Fruit fly (Drosophila melanogaster) whole organism, embryonic: ENCODE data around the gene CG31278.

Experiments used
- Abd-B ChIP-seq: fragments of 200-800 bp; sonication (Bioruptor generic); optimal IDR thresholded peaks from 2 replicates; lab custom pipeline; 2018; ENCODE audit warnings: missing biosample characterization, mild to moderate bottlenecking, missing genetic modification characterization, moderate library complexity
- Antp ChIP-seq: fragments of 200-800 bp; sonication (Bioruptor generic); optimal IDR thresholded peaks from 3 replicates; lab custom pipeline; 2016; ENCODE audit warnings: missing biosample characterization, missing genetic modification characterization
- Bgb ChIP-seq: fragments of 200-800 bp; sonication (Bioruptor generic); IDR thresholded peaks from 2 replicates; pipeline ENCODE4 v1.3.6; 2022; ENCODE audit warnings: missing biosample characterization, missing genetic modification characterization; ENCODE audit not compliant: partially characterized antibody
- BtbVII ChIP-seq: fragments of 200-800 bp; sonication (Bioruptor generic); optimal IDR thresholded peaks from 3 replicates; lab custom pipeline; 2017; ENCODE audit warnings: missing biosample characterization, mild to moderate bottlenecking, missing genetic modification characterization
- CG10565 ChIP-seq: fragments of 200-800 bp; sonication (Bioruptor generic); optimal IDR thresholded peaks from 3 replicates; lab custom pipeline; 2016; ENCODE audit warnings: missing biosample characterization, mild to moderate bottlenecking, missing genetic modification characterization
- CG11093 ChIP-seq: fragments of 200-800 bp; sonication (Bioruptor generic); IDR thresholded peaks from 3 replicates; pipeline ENCODE4 v1.3.6; 2022; ENCODE audit warnings: missing biosample characterization, missing genetic modification characterization
- CG11504 ChIP-seq: fragments of 200-800 bp; sonication (Bioruptor generic); optimal IDR thresholded peaks from 3 replicates; lab custom pipeline; 2019; ENCODE audit warnings: missing biosample characterization, mild to moderate bottlenecking, missing genetic modification characterization, moderate library complexity
- CG11560 ChIP-seq: fragments of 200-800 bp; sonication (Bioruptor generic); IDR thresholded peaks from 3 replicates; pipeline ENCODE4 v1.3.6; 2022; ENCODE audit warnings: missing biosample characterization, missing genetic modification characterization
- CG11695 ChIP-seq: fragments of 200-800 bp; sonication (Bioruptor generic); IDR thresholded peaks from 3 replicates; pipeline ENCODE4 v1.3.6; 2022; ENCODE audit warnings: missing biosample characterization, missing genetic modification characterization
- CG11723 ChIP-seq: fragments of 200-800 bp; sonication (Bioruptor generic); optimal IDR thresholded peaks from 2 replicates; lab custom pipeline; 2017; ENCODE audit warnings: missing biosample characterization, mild to moderate bottlenecking, missing genetic modification characterization
- CG12104 ChIP-seq: fragments of 200-800 bp; sonication (Bioruptor generic); optimal IDR thresholded peaks from 3 replicates; lab custom pipeline; 2016; ENCODE audit warnings: missing biosample characterization, missing genetic modification characterization
- CG12155 ChIP-seq: fragments of 200-800 bp; sonication (Bioruptor generic); optimal IDR thresholded peaks from 3 replicates; lab custom pipeline; 2016; ENCODE audit warnings: missing biosample characterization, missing genetic modification characterization
- CG14965 ChIP-seq: fragments of 200-800 bp; sonication (Bioruptor generic); optimal IDR thresholded peaks from 2 replicates; lab custom pipeline; 2016; ENCODE audit warnings: missing biosample characterization, missing genetic modification characterization, borderline replicate concordance
- CG15479 ChIP-seq: fragments of 200-800 bp; sonication (Bioruptor generic); optimal IDR thresholded peaks from 3 replicates; lab custom pipeline; 2019; ENCODE audit warnings: missing biosample characterization, mild to moderate bottlenecking, missing genetic modification characterization, moderate library complexity
- CG17802 ChIP-seq: fragments of 200-800 bp; sonication (Bioruptor generic); optimal IDR thresholded peaks from 2 replicates; lab custom pipeline; 2018; ENCODE audit warnings: missing biosample characterization, mild to moderate bottlenecking, missing genetic modification characterization, moderate library complexity
- CG2120 ChIP-seq: fragments of 200-800 bp; sonication (Bioruptor generic); optimal IDR thresholded peaks from 3 replicates; lab custom pipeline; 2016; ENCODE audit warnings: missing biosample characterization, missing genetic modification characterization
- CG3281 ChIP-seq: fragments of 200-800 bp; sonication (Bioruptor generic); optimal IDR thresholded peaks from 3 replicates; lab custom pipeline; 2017; ENCODE audit warnings: missing biosample characterization, mild to moderate bottlenecking, missing genetic modification characterization
- CG34224 ChIP-seq: fragments of 200-800 bp; sonication (Bioruptor generic); IDR thresholded peaks from 3 replicates; pipeline ENCODE4 v1.3.6; 2022; ENCODE audit warnings: missing biosample characterization, missing genetic modification characterization; ENCODE audit not compliant: partially characterized antibody
- CG4424 ChIP-seq: fragments of 200-800 bp; sonication (Bioruptor generic); optimal IDR thresholded peaks from 3 replicates; lab custom pipeline; 2016; ENCODE audit warnings: missing biosample characterization, missing genetic modification characterization
- CG6791 ChIP-seq: fragments of 200-800 bp; sonication (Bioruptor generic); IDR thresholded peaks from 3 replicates; pipeline ENCODE4 v1.3.6; 2022; ENCODE audit warnings: missing biosample characterization, missing genetic modification characterization; ENCODE audit not compliant: partially characterized antibody
- CG7745 ChIP-seq: fragments of 200-800 bp; sonication (Bioruptor generic); optimal IDR thresholded peaks from 2 replicates; lab custom pipeline; 2018; ENCODE audit warnings: missing biosample characterization, mild to moderate bottlenecking, missing genetic modification characterization, moderate library complexity
- CG8359 ChIP-seq: fragments of 200-800 bp; sonication (Bioruptor generic); optimal IDR thresholded peaks from 2 replicates; lab custom pipeline; 2017; ENCODE audit warnings: missing biosample characterization, mild to moderate bottlenecking, missing genetic modification characterization, borderline replicate concordance
- CG8478 ChIP-seq: fragments of >200 bp; optimal IDR thresholded peaks from 2 replicates; lab custom pipeline; 2018
- CG9876 ChIP-seq: fragments of 200-800 bp; sonication (Bioruptor generic); optimal IDR thresholded peaks from 2 replicates; lab custom pipeline; 2016; ENCODE audit warnings: missing biosample characterization, missing genetic modification characterization
- Dip3 ChIP-seq: fragments of 200-800 bp; sonication (Bioruptor generic); optimal IDR thresholded peaks from 3 replicates; lab custom pipeline; 2016; ENCODE audit warnings: missing biosample characterization, missing genetic modification characterization
- Ets65A ChIP-seq: fragments of 200-800 bp; sonication (Bioruptor generic); peaks from one replicate; lab custom pipeline; 2016; ENCODE audit warnings: missing biosample characterization, missing genetic modification characterization
- NK7.1 ChIP-seq: fragments of 200-800 bp; sonication (Bioruptor generic); optimal IDR thresholded peaks from 3 replicates; lab custom pipeline; 2016; ENCODE audit warnings: missing biosample characterization, missing genetic modification characterization
- Sry-β ChIP-seq: fragments of 200-800 bp; sonication (Bioruptor generic); optimal IDR thresholded peaks from 2 replicates; lab custom pipeline; 2018; ENCODE audit warnings: missing biosample characterization, mild to moderate bottlenecking, missing genetic modification characterization, moderate library complexity
- al ChIP-seq: fragments of 200-800 bp; sonication (Bioruptor generic); IDR thresholded peaks from 2 replicates; pipeline ENCODE4 v1.3.6; 2022; ENCODE audit warnings: missing biosample characterization, missing genetic modification characterization
- ato ChIP-seq: fragments of 200-800 bp; sonication (Bioruptor generic); IDR thresholded peaks from 2 replicates; pipeline ENCODE4 v1.3.6; 2022; ENCODE audit warnings: missing biosample characterization, missing genetic modification characterization; ENCODE audit not compliant: partially characterized antibody
- bab2 ChIP-seq: fragments of 200-800 bp; sonication (Bioruptor generic); optimal IDR thresholded peaks from 2 replicates; lab custom pipeline; 2016; ENCODE audit warnings: missing biosample characterization, missing genetic modification characterization
- dmrt99B ChIP-seq: fragments of 200-800 bp; sonication (Bioruptor generic); optimal IDR thresholded peaks from 2 replicates; lab custom pipeline; 2018; ENCODE audit warnings: missing biosample characterization, mild to moderate bottlenecking, missing genetic modification characterization, moderate library complexity
- ems ChIP-seq: fragments of 200-800 bp; sonication (Bioruptor generic); optimal IDR thresholded peaks from 3 replicates; lab custom pipeline; 2016; ENCODE audit warnings: missing biosample characterization, missing genetic modification characterization
- gem ChIP-seq: fragments of 200-800 bp; sonication (Bioruptor generic); optimal IDR thresholded peaks from 2 replicates; lab custom pipeline; 2019; ENCODE audit warnings: missing biosample characterization, mild to moderate bottlenecking, missing genetic modification characterization, moderate library complexity
- grau ChIP-seq: fragments of 200-800 bp; optimal IDR thresholded peaks from 3 replicates; lab custom pipeline; 2019; ENCODE audit warnings: missing biosample characterization, mild to moderate bottlenecking, missing genetic modification characterization, moderate library complexity
- lmd ChIP-seq: fragments of 200-800 bp; sonication (Bioruptor generic); IDR thresholded peaks from 2 replicates; pipeline ENCODE4 v1.3.6; 2022; ENCODE audit warnings: missing biosample characterization, missing genetic modification characterization
- nerfin-2 ChIP-seq: fragments of 200-800 bp; sonication (Bioruptor generic); IDR thresholded peaks from 2 replicates; pipeline ENCODE4 v1.3.6; 2022; ENCODE audit warnings: missing biosample characterization, missing genetic modification characterization; ENCODE audit not compliant: partially characterized antibody
- onecut ChIP-seq: fragments of 200-800 bp; sonication (Bioruptor generic); IDR thresholded peaks from 2 replicates; pipeline ENCODE4 v1.3.6; 2022; ENCODE audit warnings: missing biosample characterization, missing genetic modification characterization
- pan ChIP-seq, 4 experiments: fragments of >200 bp in 3 of 4; fragments of 200-800 bp in 1 of 4; sonication (Bioruptor generic) in 1 of 4; optimal IDR thresholded peaks in 3 of 4; IDR thresholded peaks in 1 of 4; 2 replicates each; pipeline versions ENCODE4 v1.3.6 to Lab custom; 2017 to 2022; ENCODE audit warnings: missing biosample characterization in 2 of 4, missing genetic modification characterization in 2 of 4, mixed read lengths in 1 of 4
- peb ChIP-seq: fragments of 200-800 bp; sonication (Bioruptor generic); IDR thresholded peaks from 2 replicates; pipeline ENCODE4 v1.3.6; 2022; ENCODE audit warnings: missing biosample characterization, missing genetic modification characterization
- repo ChIP-seq: fragments of 200-800 bp; sonication (Bioruptor generic); optimal IDR thresholded peaks from 2 replicates; lab custom pipeline; 2016; ENCODE audit warnings: missing biosample characterization, missing genetic modification characterization
- salm ChIP-seq: fragments of 200-800 bp; sonication (Bioruptor generic); optimal IDR thresholded peaks from 2 replicates; lab custom pipeline; 2018; ENCODE audit warnings: missing biosample characterization, mild to moderate bottlenecking, missing genetic modification characterization
- scrt ChIP-seq: fragments of 200-800 bp; sonication (Bioruptor generic); optimal IDR thresholded peaks from 2 replicates; lab custom pipeline; 2018; ENCODE audit warnings: missing biosample characterization, mild to moderate bottlenecking, missing genetic modification characterization, moderate library complexity
- slbo ChIP-seq: fragments of 200-800 bp; sonication (Bioruptor generic); IDR thresholded peaks from 2 replicates; pipeline ENCODE4 v1.3.6; 2022; ENCODE audit warnings: missing biosample characterization, missing genetic modification characterization
- tll ChIP-seq, 2 experiments: fragments of 200-800 bp in 1 of 2; fragments of >200 bp in 1 of 2; sonication (Bioruptor generic) in 1 of 2; optimal IDR thresholded peaks; 2 replicates each; lab custom pipeline; 2017 to 2019; ENCODE audit warnings: missing biosample characterization in 2 of 2, missing genetic modification characterization in 2 of 2, mild to moderate bottlenecking in 1 of 2, moderate library complexity in 1 of 2
- twi ChIP-seq: fragments of 200-800 bp; optimal IDR thresholded peaks from 2 replicates; lab custom pipeline; 2019; ENCODE audit warnings: missing biosample characterization, mild to moderate bottlenecking, missing genetic modification characterization, moderate library complexity

The CG31278 gene

DNA sequence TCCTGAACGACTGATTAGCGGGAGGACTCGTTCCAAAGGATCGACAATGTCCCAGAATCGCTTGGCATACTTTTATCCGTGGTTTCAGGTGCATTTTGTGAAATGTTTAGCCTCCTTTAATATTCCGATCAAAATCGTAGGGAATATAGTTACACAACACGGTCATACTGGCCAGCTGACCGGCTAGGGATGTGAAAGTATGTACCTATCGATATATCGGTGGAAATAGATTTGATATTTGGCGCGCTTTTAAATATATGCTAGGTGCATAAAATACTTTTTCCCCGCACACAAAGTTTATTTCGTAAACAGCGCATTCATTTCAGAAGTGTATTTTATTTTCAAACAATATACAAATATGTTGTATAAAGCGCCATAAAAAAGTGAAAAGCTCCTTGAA is at the start of gene CG31278 (continued):
- no peak for TF ChIP-seq peb (GFP tag; lab: Robert Waterston, UW)
- no peak for TF ChIP-seq CG8359 (GFP tag; lab: Kevin White, UChicago)
- TF ChIP-seq grau (tag; lab: Kevin White, UChicago) = no peak
- TF ChIP-seq ems (GFP tag; lab: Kevin White, UChicago) = no peak
- peak; percentile 82 for TF ChIP-seq Bgb
- TF ChIP-seq CG8478 (lab: Kevin White, UChicago) = no peak
- no peak for TF ChIP-seq NK7.1 (GFP tag; lab: Kevin White, UChicago)
- TF ChIP-seq CG7745 (tag; lab: Kevin White, UChicago) = no peak
- TF ChIP-seq salm = no peak

DNA sequence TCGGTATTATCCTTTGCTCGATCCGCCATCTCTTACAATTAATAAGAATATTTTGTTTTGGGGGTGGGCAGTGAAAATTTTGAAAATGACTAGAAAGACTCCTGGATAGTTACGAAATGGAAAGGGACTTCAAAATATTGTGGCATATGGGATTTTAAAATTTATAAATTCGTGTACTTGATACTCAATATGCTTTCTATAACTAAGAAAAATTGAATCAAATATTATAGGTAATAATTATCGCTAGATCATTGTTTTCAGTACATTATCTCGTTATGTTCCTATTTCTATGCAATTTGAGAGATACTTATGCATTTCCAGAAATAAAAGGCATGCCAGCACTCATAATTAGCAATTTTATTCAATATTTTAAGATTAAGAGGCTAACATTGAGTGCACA is 47.4 kb upstream of the CG31278 start, which contains the start of gene CG14691:
Gene CG14691, minus strand, starts transcription at position 101 of the 400 bp plus-strand sequence.
- TF ChIP-seq CG3281 (GFP tag; lab: Kevin White, UChicago) (no peak), CG14965 (no peak), CG17802 (tag; lab: Kevin White, UChicago) (no peak), bab2 (GFP tag; lab: Kevin White, UChicago) (no peak), twi (no peak), CG11560 (tag; lab: Robert Waterston, UW) (no peak), al (no peak), onecut (GFP tag; lab: Robert Waterston, UW) (no peak), Dip3 (GFP tag; lab: Kevin White, UChicago) (no peak), CG10565 (GFP tag; lab: Kevin White, UChicago) (no peak), Antp (GFP tag; lab: Kevin White, UChicago) (no peak), CG11093 (GFP tag; lab: Robert Waterston, UW) (no peak), slbo (GFP tag; lab: Robert Waterston, UW) (no peak), tll (GFP tag; optimal IDR thresholded peaks at IDR 0.05; lab: Kevin White, UChicago) (no peak), repo (GFP tag; lab: Kevin White, UChicago) (no peak)

DNA sequence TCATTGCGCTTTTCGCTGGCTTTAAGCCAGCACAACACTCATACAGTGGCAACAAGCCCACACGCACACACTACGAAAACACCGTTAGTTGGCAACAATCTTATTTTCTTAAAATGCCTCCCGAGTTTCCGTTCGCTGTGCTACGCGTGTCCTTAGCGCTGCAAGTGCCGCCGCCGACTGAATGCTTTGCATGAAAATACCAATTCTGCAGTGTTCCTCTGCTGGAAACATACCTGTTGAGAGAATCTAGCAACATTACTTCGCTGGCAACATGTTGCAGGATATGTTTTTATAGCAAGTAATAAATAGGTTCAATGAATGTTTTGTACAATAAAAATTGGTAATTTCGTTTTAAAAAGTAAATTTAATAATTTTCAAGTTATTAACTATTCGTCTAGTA is 42.9 kb upstream of the CG31278 start, which contains the start of gene TkR86C:
Gene TkR86C, minus strand, starts transcription at position 168 of the 400 bp plus-strand sequence.
- no peak for TF ChIP-seq CG34224 (GFP tag; lab: Robert Waterston, UW)
- peak; percentile 98 for TF ChIP-seq CG11504 (tag; lab: Kevin White, UChicago)
- peak; percentile 81 for TF ChIP-seq scrt
- no peak for TF ChIP-seq gem
- TF ChIP-seq, all 482 proteins: peak for 2

DNA sequence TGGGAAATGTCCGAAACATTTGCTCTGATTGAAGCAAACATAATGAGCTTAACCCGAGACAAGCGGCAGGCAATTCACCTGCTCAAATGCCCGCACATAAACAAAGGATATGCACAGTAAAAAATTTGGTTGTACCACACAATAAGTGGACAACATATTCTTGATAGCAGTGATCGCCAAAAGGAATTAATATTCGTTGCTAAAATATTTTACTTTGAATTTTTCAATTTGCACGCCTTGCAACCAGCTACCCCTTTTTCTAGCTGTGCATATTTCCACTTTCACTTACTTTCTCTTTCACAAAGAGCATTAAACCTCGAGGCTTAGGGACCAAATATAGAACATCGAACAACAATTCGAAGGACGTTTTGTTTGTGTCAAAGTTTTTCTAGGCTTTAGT is 39.5 kb upstream of the CG31278 start:
- TF ChIP-seq Sry-β (no peak), gem (no peak), CG12104 (GFP tag; lab: Kevin White, UChicago) (no peak), lmd (GFP tag; lab: Robert Waterston, UW) (peak; percentile 25; the same call in 1 of the 2 replicates), CG6791 (GFP tag; lab: Robert Waterston, UW) (no peak), Abd-B (GFP tag; lab: Kevin White, UChicago) (no peak), nerfin-2 (GFP tag; lab: Robert Waterston, UW) (no peak), CG4424 (GFP tag; lab: Kevin White, UChicago) (no peak), CG15479 (GFP tag; lab: Kevin White, UChicago) (no peak), CG11695 (GFP tag; lab: Robert Waterston, UW) (0 out of 3 replicates have a peak, but pooled peaks have one; percentile 32), CG11723 (GFP tag; lab: Kevin White, UChicago) (no peak), CG12155 (GFP tag; lab: Kevin White, UChicago) (no peak), ato (no peak), CG9876 (GFP tag; lab: Kevin White, UChicago) (no peak), BtbVII (GFP tag; lab: Kevin White, UChicago) (no peak), CG2120 (peak; percentile 45), dmrt99B (tag; lab: Kevin White, UChicago) (no peak), Ets65A (GFP tag; lab: Kevin White, UChicago) (peak; percentile 76), Dip3 (GFP tag; lab: Kevin White, UChicago) (no peak), pan (optimal IDR thresholded peaks at IDR 0.05; lab: Kevin White, UChicago) (no peak), pan (GFP tag; optimal IDR thresholded peaks at IDR 0.05 in 1 of 2, IDR thresholded peaks at IDR 0.05 in 1 of 2) (peak in 1 of 2 experiments; percentile 10)
